Worm (Caenorhabditis elegans) whole organism, L4/young adult: ENCODE results near the gene ctsa-1.2.
"Not testable (repeated sequence)": the region's sequence is repeated elsewhere in the genome, so short reads cannot be mapped to it uniquely, and the experiment has no call there.

Experiments used
- W03F9.2 ChIP-seq: fragments of 150-350 bp; optimal IDR thresholded peaks from 2 replicates; lab custom pipeline; 2014; ENCODE audit warnings: missing biosample characterization, missing genetic modification characterization
- dao-5 ChIP-seq: sonication (generic microtip); optimal IDR thresholded peaks from 2 replicates; lab custom pipeline; 2016; ENCODE audit warnings: missing genotype, missing genetic modification characterization, moderate library complexity, missing compliant biosample characterization
- him-1 ChIP-seq: sonication (generic microtip); optimal IDR thresholded peaks from 2 replicates; lab custom pipeline; 2016; ENCODE audit warnings: missing genotype, missing genetic modification reagents, missing genetic modification characterization, missing compliant biosample characterization

DNA sequence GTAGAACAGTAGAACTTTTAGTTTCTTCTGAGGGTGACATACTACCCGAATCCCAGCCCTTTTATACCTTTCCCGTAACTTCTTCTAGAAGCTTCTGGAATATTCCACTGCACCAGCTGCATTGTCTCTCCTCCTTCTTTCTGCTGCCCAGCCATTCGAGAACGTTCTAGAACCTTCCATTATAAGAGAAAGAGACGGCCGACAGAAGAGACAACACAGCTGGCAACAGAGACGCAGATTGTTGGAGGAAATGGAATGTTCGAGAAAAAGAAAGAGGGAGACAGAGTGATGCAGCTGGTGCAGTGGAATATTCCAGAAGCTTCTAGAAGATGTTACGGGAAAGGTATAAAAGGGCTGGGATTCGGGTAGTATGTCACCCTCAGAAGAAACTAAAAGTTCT lies 20.1 kb downstream of the ctsa-1.2 start, which contains the start of the genes F44E5.4 and F44E5.5:
- peak; percentile 35 for TF ChIP-seq him-1 (tag; lab: Kevin White, UChicago)
- not testable (repeated sequence) for TF ChIP-seq W03F9.2 (tag; lab: Kevin White, UChicago); dao-5
